Fruit fly (Drosophila melanogaster): Measurements from ENCODE around the gene mid.

Gene mid

dm6 chr2L:5433403-5434023 is 27.9 kb upstream of the mid start (continued):
- TF ChIP-seq CG6654 (GFP tag; optimal IDR thresholded peaks at IDR 0.05) (no peak), lola (GFP tag; optimal IDR thresholded peaks at IDR 0.05) (peak in 1 of 3 experiments; percentile 50), sisA (GFP tag; IDR thresholded peaks at IDR 0.05) (0 out of 2 replicates have a peak, but pooled peaks have one; percentile 20), odd (GFP tag; optimal IDR thresholded peaks at IDR 0.05) (no peak), Optix (GFP tag; IDR thresholded peaks at IDR 0.05) (no peak), Scr (GFP tag; IDR thresholded peaks at IDR 0.05; ENCODE audit: partially characterized antibody) (no peak), CG11696 (GFP tag; IDR thresholded peaks at IDR 0.05) (no peak), CG2678 (tag; optimal IDR thresholded peaks at IDR 0.05) (peak; percentile 22), CG9876 (GFP tag; optimal IDR thresholded peaks at IDR 0.05) (no peak), CG4424 (GFP tag; optimal IDR thresholded peaks at IDR 0.05) (peak; percentile 41), CG3065 (GFP tag; optimal IDR thresholded peaks at IDR 0.05) (no peak), en (GFP tag; optimal IDR thresholded peaks at IDR 0.05) (no peak), jing (GFP tag; optimal IDR thresholded peaks at IDR 0.05) (no peak), CG18262 (tag; optimal IDR thresholded peaks at IDR 0.05) (peak; percentile 58), CG4854 (GFP tag; optimal IDR thresholded peaks at IDR 0.05) (no peak), bcd (GFP tag; optimal IDR thresholded peaks at IDR 0.05) (no peak), NC2β (GFP tag; optimal IDR thresholded peaks at IDR 0.05) (no peak), Lhr (GFP tag; optimal IDR thresholded peaks at IDR 0.05) (no peak), CG10431 (GFP tag; optimal IDR thresholded peaks at IDR 0.05) (no peak), nau (GFP tag; optimal IDR thresholded peaks at IDR 0.05) (no peak), CG6813 (GFP tag; optimal IDR thresholded peaks at IDR 0.05) (no peak), row (GFP tag; IDR thresholded peaks at IDR 0.05) (peak; percentile 45), mld (GFP tag; IDR thresholded peaks at IDR 0.05; ENCODE audit: partially characterized antibody) (no peak), run (tag; optimal IDR thresholded peaks at IDR 0.05) (no peak), inv (GFP tag; IDR thresholded peaks at IDR 0.05; ENCODE audit: partially characterized antibody) (no peak), Tbp (GFP tag; optimal IDR thresholded peaks at IDR 0.05) (no peak), CoRest (tag; optimal IDR thresholded peaks at IDR 0.05) (no peak), jumu (GFP tag; optimal IDR thresholded peaks at IDR 0.05) (no peak), ash1 (GFP tag; optimal IDR thresholded peaks at IDR 0.05) (no peak), Ptx1 (GFP tag; IDR thresholded peaks at IDR 0.05) (no peak), amos (GFP tag; IDR thresholded peaks at IDR 0.05; ENCODE audit: partially characterized antibody) (no peak), CG9727 (GFP tag; optimal IDR thresholded peaks at IDR 0.05) (peak; percentile 43), CG12219 (GFP tag; optimal IDR thresholded peaks at IDR 0.05) (no peak), CG31441 (GFP tag; IDR thresholded peaks at IDR 0.05) (peak; percentile 27; the same call in 1 of the 2 replicates), vnd (GFP tag; IDR thresholded peaks at IDR 0.05; ENCODE audit: partially characterized antibody) (no peak), CG3407 (GFP tag; optimal IDR thresholded peaks at IDR 0.05) (no peak), gsb (GFP tag; IDR thresholded peaks at IDR 0.05) (no peak), CG17802 (tag; optimal IDR thresholded peaks at IDR 0.05) (no peak), pnt (GFP tag; optimal IDR thresholded peaks at IDR 0.05) (no peak), ab (GFP tag; optimal IDR thresholded peaks at IDR 0.05) (no peak), h (optimal IDR thresholded peaks at IDR 0.05) (no peak), CG18599 (GFP tag; optimal IDR thresholded peaks at IDR 0.05) (no peak), Xrp1 (GFP tag; IDR thresholded peaks at IDR 0.05) (peak; percentile 46; the same call in 1 of the 2 replicates), salm (tag; optimal IDR thresholded peaks at IDR 0.05) (no peak), Stat92E (GFP tag; optimal IDR thresholded peaks at IDR 0.05) (no peak), Hey (tag; optimal IDR thresholded peaks at IDR 0.05) (no peak), CG6683 (GFP tag; optimal IDR thresholded peaks at IDR 0.05) (no peak), toy (GFP tag; IDR thresholded peaks at IDR 0.05) (no peak), CG15514 (GFP tag; optimal IDR thresholded peaks at IDR 0.05) (no peak), D19B (GFP tag; optimal IDR thresholded peaks at IDR 0.05) (no peak)

Measured in whole organism, embryonic.